Worm (Caenorhabditis elegans) whole organism, L1 larva: ENCODE data around the gene str-64.
A peak's percentile ranks its signal among the peaks of the same experiment; 100 is the strongest.

Source experiments
- C34B4.2 ChIP-seq: sonication (generic microtip); optimal IDR thresholded peaks from 2 replicates; lab custom pipeline; 2017; ENCODE audit warnings: mild to moderate bottlenecking, missing genetic modification characterization, missing compliant biosample characterization
- F16B12.6 ChIP-seq: fragments of 150-350 bp; optimal IDR thresholded peaks from 2 replicates; lab custom pipeline; 2014; ENCODE audit warnings: missing biosample characterization, missing genetic modification characterization
- Y116A8C.19 ChIP-seq: sonication (generic microtip); optimal IDR thresholded peaks from 2 replicates; lab custom pipeline; 2016; ENCODE audit warnings: missing compliant biosample characterization, missing genetic modification characterization, borderline replicate concordance
- aha-1 ChIP-seq: fragments of 150-350 bp; optimal IDR thresholded peaks from 2 replicates; lab custom pipeline; 2014; ENCODE audit warnings: missing biosample characterization, missing genetic modification characterization
- blmp-1 ChIP-seq: fragments of 150-350 bp; optimal IDR thresholded peaks from 2 replicates; lab custom pipeline; 2014; ENCODE audit warnings: missing biosample characterization, missing genetic modification characterization
- ceh-63 ChIP-seq: fragments of 200-800 bp; sonication (Bioruptor generic); optimal IDR thresholded peaks from 2 replicates; lab custom pipeline; 2018; ENCODE audit warnings: mild to moderate bottlenecking, missing genetic modification characterization, missing compliant biosample characterization
- ceh-82 ChIP-seq, 3 experiments: fragments of 150-350 bp in 1 of 3; sonication (generic microtip) in 2 of 3; optimal IDR thresholded peaks; 2 replicates each; lab custom pipeline; 2014 to 2017; ENCODE audit warnings: missing biosample characterization in 3 of 3, missing genetic modification characterization in 3 of 3
- ceh-88 ChIP-seq: fragments of 200-800 bp; sonication (Bioruptor generic); IDR thresholded peaks from 2 replicates; pipeline ENCODE4 v1.3.6; 2022; ENCODE audit warnings: missing genetic modification characterization, missing compliant biosample characterization
- dpl-1 ChIP-seq, 3 experiments: fragments of 150-350 bp in 2 of 3; sonication (generic microtip) in 1 of 3; optimal IDR thresholded peaks; 2 replicates each; lab custom pipeline; 2014 to 2017; ENCODE audit warnings: missing biosample characterization in 3 of 3, missing genetic modification characterization in 3 of 3, missing genetic modification reagents in 3 of 3
- dsc-1 ChIP-seq: sonication (generic microtip); optimal IDR thresholded peaks from 2 replicates; lab custom pipeline; 2016; ENCODE audit warnings: mild to moderate bottlenecking, missing genetic modification characterization, missing compliant biosample characterization
- egl-13 ChIP-seq: sonication (generic microtip); optimal IDR thresholded peaks from 2 replicates; lab custom pipeline; 2016; ENCODE audit warnings: missing genotype, missing genetic modification reagents, missing genetic modification characterization, missing compliant biosample characterization
- fkh-8 ChIP-seq: sonication (generic microtip); optimal IDR thresholded peaks from 2 replicates; lab custom pipeline; 2016; ENCODE audit warnings: mild to moderate bottlenecking, missing genetic modification characterization, missing compliant biosample characterization
- grh-1 ChIP-seq: fragments of 200-800 bp; sonication (Bioruptor generic); IDR thresholded peaks from 2 replicates; pipeline ENCODE4 v1.3.6; 2022; ENCODE audit warnings: missing genetic modification reagents, missing genetic modification characterization, missing compliant biosample characterization
- hpl-2 ChIP-seq: fragments of 150-350 bp; optimal IDR thresholded peaks from 2 replicates; lab custom pipeline; 2014; ENCODE audit warnings: missing biosample characterization, missing genetic modification reagents, missing genetic modification characterization
- isw-1 ChIP-seq: fragments of 200-800 bp; sonication (Bioruptor generic); IDR thresholded peaks from 2 replicates; pipeline ENCODE4 v1.3.6; 2022; ENCODE audit warnings: missing genetic modification characterization, missing compliant biosample characterization
- jun-1 ChIP-seq: fragments of 150-350 bp; optimal IDR thresholded peaks from 2 replicates; lab custom pipeline; 2014; ENCODE audit warnings: missing biosample characterization, missing genetic modification reagents, missing genetic modification characterization
- lin-15B ChIP-seq: fragments of 150-350 bp; sonication (generic microtip); optimal IDR thresholded peaks from 3 replicates; lab custom pipeline; 2014; ENCODE audit warnings: missing biosample characterization, missing genetic modification characterization
- lin-35 ChIP-seq, 2 experiments: fragments of 150-350 bp; optimal IDR thresholded peaks; 2 replicates each; lab custom pipeline; 2014; ENCODE audit warnings: missing biosample characterization in 2 of 2, missing genetic modification characterization in 2 of 2, missing genetic modification reagents in 2 of 2
- lin-39 ChIP-seq: fragments of 150-350 bp; optimal IDR thresholded peaks from 2 replicates; lab custom pipeline; 2014; ENCODE audit warnings: missing biosample characterization, missing genetic modification reagents, missing genetic modification characterization
- lir-3 ChIP-seq: sonication (generic microtip); optimal IDR thresholded peaks from 2 replicates; lab custom pipeline; 2016; ENCODE audit warnings: mild to moderate bottlenecking, missing genetic modification characterization, moderate library complexity, missing compliant biosample characterization; ENCODE audit not compliant: poor library complexity
- mdl-1 ChIP-seq, 2 experiments: fragments of 150-350 bp; optimal IDR thresholded peaks; 2 replicates each; lab custom pipeline; 2014 to 2017; ENCODE audit warnings: missing biosample characterization in 2 of 2, missing genetic modification characterization in 2 of 2, inconsistent platforms in 1 of 2
- mef-2 ChIP-seq: fragments of 150-350 bp; optimal IDR thresholded peaks from 2 replicates; lab custom pipeline; 2014; ENCODE audit warnings: missing biosample characterization, missing genetic modification characterization
- nhr-19 ChIP-seq: fragments of 200-800 bp; sonication (Bioruptor generic); conservative IDR thresholded peaks from 2 replicates; pipeline ENCODE4 v1.3.6; 2022; ENCODE audit warnings: missing genetic modification characterization, missing compliant biosample characterization
- nhr-71 ChIP-seq: sonication (generic microtip); optimal IDR thresholded peaks from 2 replicates; lab custom pipeline; 2016; ENCODE audit warnings: mild to moderate bottlenecking, missing genetic modification characterization, moderate library complexity, missing compliant biosample characterization
- nhr-84 ChIP-seq: sonication (generic microtip); optimal IDR thresholded peaks from 2 replicates; lab custom pipeline; 2017; ENCODE audit warnings: missing biosample characterization, missing genetic modification characterization
- pag-3 ChIP-seq: sonication (generic microtip); optimal IDR thresholded peaks from 2 replicates; lab custom pipeline; 2017; ENCODE audit warnings: missing genetic modification characterization, mild to moderate bottlenecking, missing compliant biosample characterization, antibody characterized with exemption, borderline replicate concordance; ENCODE audit not compliant: insufficient read depth
- pax-3 ChIP-seq: fragments of 200-800 bp; sonication (Bioruptor generic); optimal IDR thresholded peaks from 2 replicates; lab custom pipeline; 2018; ENCODE audit warnings: mild to moderate bottlenecking, missing genetic modification characterization, moderate library complexity, missing compliant biosample characterization
- rnt-1 ChIP-seq: sonication (generic microtip); optimal IDR thresholded peaks from 2 replicates; lab custom pipeline; 2016; ENCODE audit warnings: mild to moderate bottlenecking, missing genetic modification characterization, moderate library complexity, missing compliant biosample characterization
- skn-1 ChIP-seq: fragments of 150-350 bp; optimal IDR thresholded peaks from 2 replicates; lab custom pipeline; 2014; ENCODE audit warnings: missing biosample characterization, missing genetic modification characterization
- sox-4 ChIP-seq: sonication (generic microtip); optimal IDR thresholded peaks from 2 replicates; lab custom pipeline; 2016; ENCODE audit warnings: missing genetic modification characterization, missing compliant biosample characterization
- sptf-1 ChIP-seq: fragments of 150-350 bp; optimal IDR thresholded peaks from 2 replicates; lab custom pipeline; 2014; ENCODE audit warnings: missing biosample characterization, missing genetic modification characterization
- sup-37 ChIP-seq: fragments of 200-800 bp; sonication (Bioruptor generic); optimal IDR thresholded peaks from 2 replicates; lab custom pipeline; 2018; ENCODE audit warnings: mild to moderate bottlenecking, missing genetic modification characterization, missing compliant biosample characterization
- tlp-1 ChIP-seq: fragments of 150-350 bp; optimal IDR thresholded peaks from 2 replicates; lab custom pipeline; 2014; ENCODE audit warnings: missing biosample characterization, missing genetic modification characterization
- unc-130 ChIP-seq: fragments of 150-350 bp; optimal IDR thresholded peaks from 2 replicates; lab custom pipeline; 2017; ENCODE audit warnings: missing biosample characterization, missing genetic modification characterization, inconsistent platforms
- unc-30 ChIP-seq: sonication (generic microtip); optimal IDR thresholded peaks from 2 replicates; lab custom pipeline; 2017; ENCODE audit warnings: missing biosample characterization, missing genetic modification characterization
- unc-98 ChIP-seq: fragments of 200-800 bp; sonication (Bioruptor generic); IDR thresholded peaks from 2 replicates; pipeline ENCODE4 v1.3.6; 2022; ENCODE audit warnings: missing genetic modification characterization, missing compliant biosample characterization
- zag-1 ChIP-seq: fragments of 150-350 bp; optimal IDR thresholded peaks from 2 replicates; lab custom pipeline; 2014; ENCODE audit warnings: missing biosample characterization, missing genetic modification characterization
- ztf-4 ChIP-seq: fragments of 150-350 bp; optimal IDR thresholded peaks from 2 replicates; lab custom pipeline; 2014; ENCODE audit warnings: missing biosample characterization, missing genetic modification characterization

Gene str-64

DNA sequence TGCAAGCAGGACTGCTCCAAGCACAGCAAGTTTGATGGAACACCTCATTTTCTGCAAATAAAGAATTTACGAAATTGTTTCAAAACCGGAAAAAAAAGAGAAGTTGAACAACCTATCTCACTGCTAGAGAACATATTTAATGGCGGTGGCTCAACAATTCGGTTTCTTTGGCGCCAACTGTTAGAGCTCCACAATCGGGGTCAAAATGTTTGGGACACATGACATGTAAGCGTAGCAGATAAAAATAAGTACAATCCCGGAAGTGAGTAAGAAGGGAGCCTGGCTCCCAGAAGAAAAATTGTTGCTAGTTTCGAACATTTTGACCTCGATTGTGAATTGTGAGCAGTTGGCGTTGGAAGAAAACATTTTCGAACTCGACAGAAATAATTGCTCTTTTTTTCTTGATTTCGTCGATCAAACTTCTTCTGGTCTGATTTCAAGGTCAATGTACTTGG lies 23.9 kb upstream of the str-64 start, which contains the start of gene T28A11.16:
Gene T28A11.16, minus strand, starts transcription at position 51 of the 455 bp plus-strand sequence.
- TF ChIP-seq rnt-1 (tag; lab: Kevin White, UChicago) (peak; percentile 72), nhr-19 (GFP tag; lab: Robert Waterston, UW) (0 out of 2 replicates have a peak, but pooled peaks have one; percentile 19), blmp-1 (no peak), ceh-82 (tag; optimal IDR thresholded peaks at IDR 0.05; lab: Kevin White, UChicago) (no peak), sox-4 (tag; lab: Kevin White, UChicago) (no peak), hpl-2 (GFP tag; lab: Kevin White, UChicago) (no peak), lin-39 (tag; lab: Kevin White, UChicago) (peak; percentile 17), sup-37 (GFP tag; lab: Kevin White, UChicago) (no peak), zag-1 (tag; lab: Kevin White, UChicago) (no peak), jun-1 (tag; lab: Kevin White, UChicago) (no peak), mef-2 (tag; lab: Kevin White, UChicago) (peak; percentile 37), ztf-4 (no peak), isw-1 (no peak)

DNA sequence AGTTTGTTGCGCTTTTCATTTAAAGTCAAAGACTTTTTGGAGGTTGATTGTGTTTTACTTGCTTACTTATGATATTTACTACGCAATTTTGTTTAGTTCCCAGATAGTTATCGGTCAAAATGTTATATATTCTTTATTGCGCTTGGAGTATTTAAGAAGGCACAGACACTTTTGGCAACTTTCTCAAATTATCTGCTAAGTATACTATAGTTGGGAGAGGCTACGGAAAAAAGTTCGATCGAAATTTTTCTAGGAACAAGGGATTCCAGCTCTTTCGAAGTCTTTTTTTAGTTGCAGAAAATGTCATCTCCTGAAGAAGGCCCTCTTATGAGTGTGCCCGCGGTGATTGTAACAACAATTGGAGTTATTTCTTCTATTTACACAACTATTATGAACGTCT lies 23.0 kb upstream of the str-64 start, which contains the start of gene srbc-5:
Gene srbc-5, plus strand, starts transcription at position 301 of the 400 bp plus-strand sequence.
- TF ChIP-seq dsc-1 (tag; lab: Kevin White, UChicago), result no peak
- no peak for TF ChIP-seq rnt-1 (tag; lab: Kevin White, UChicago)
- TF ChIP-seq nhr-19 (GFP tag; lab: Robert Waterston, UW), result no peak
- TF ChIP-seq isw-1, result no peak
- TF ChIP-seq nhr-84 (tag; lab: Kevin White, UChicago), result no peak
- TF ChIP-seq tlp-1 (tag; lab: Kevin White, UChicago), result no peak
- TF ChIP-seq fkh-8 (tag; lab: Kevin White, UChicago), result no peak
- no peak for TF ChIP-seq jun-1 (tag; lab: Kevin White, UChicago)
- TF ChIP-seq mef-2 (tag; lab: Kevin White, UChicago), result no peak

DNA sequence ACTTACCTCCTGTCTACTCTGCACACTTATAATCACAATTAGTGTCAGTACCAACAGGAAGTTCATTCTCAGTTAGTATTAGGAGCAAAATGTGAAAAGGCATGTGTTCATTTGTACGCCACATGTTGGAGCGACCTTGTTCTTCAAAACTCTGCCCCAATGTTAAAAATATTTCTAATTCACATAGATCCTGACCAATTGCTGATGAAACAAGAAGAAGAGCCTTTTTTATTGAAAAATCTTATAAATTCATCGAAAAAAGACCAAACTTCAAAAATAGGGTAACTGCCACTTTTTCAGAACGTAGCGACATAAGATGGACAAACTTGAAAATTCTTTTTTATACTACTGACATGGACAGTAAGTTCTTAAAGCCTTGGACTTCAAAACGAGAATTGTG lies 16.9 kb upstream of the str-64 start, which contains the start of gene T28A11.17:
Gene T28A11.17, minus strand, starts transcription at position 101 of the 400 bp plus-strand sequence.
- TF ChIP-seq blmp-1 (no peak), ceh-63 (GFP tag; lab: Kevin White, UChicago) (no peak), fkh-8 (tag; lab: Kevin White, UChicago) (no peak), ztf-4 (no peak), skn-1 (no peak), dpl-1 (GFP tag; optimal IDR thresholded peaks at IDR 0.05; lab: Kevin White, UChicago) (no peak), lin-15B (tag; lab: Kevin White, UChicago) (no peak)

DNA sequence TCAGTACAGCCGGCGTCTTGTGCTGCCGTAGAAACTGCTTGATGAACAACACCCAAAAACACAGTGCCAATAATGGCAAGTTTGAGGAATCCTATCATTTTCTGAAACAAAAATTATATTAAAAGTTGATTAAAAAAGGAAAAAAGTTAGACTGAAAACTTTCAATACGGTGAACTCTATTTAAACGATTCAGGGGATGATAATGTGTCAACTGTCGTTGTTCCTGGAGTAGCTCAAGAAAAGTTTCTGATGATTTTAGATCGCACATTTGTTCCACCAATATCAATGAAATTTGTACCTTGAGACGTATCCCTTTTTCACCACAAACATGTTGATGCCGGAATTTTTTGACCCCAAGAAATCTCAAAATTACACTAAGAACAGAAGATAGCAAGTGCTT lies 15.1 kb upstream of the str-64 start, which contains the start of gene T28A11.18:
Gene T28A11.18, minus strand, starts transcription at position 101 of the 400 bp plus-strand sequence.
- no peak for TF ChIP-seq sox-4 (tag; lab: Kevin White, UChicago)
- no peak for TF ChIP-seq unc-30
- TF ChIP-seq F16B12.6, result no peak
- TF ChIP-seq nhr-71, result no peak
- no peak for TF ChIP-seq ceh-88 (GFP tag; lab: Robert Waterston, UW)
- TF ChIP-seq C34B4.2 (tag; lab: Kevin White, UChicago), result no peak
- TF ChIP-seq Y116A8C.19 (tag; lab: Kevin White, UChicago), result no peak
- no peak for TF ChIP-seq unc-98 (GFP tag; lab: Robert Waterston, UW)
- no peak for TF ChIP-seq mdl-1 (tag; optimal IDR thresholded peaks at IDR 0.05; lab: Kevin White, UChicago)
- TF ChIP-seq egl-13, result no peak
- no peak for TF ChIP-seq sptf-1 (tag; lab: Kevin White, UChicago)
- TF ChIP-seq aha-1 (tag; lab: Kevin White, UChicago), result no peak
- TF ChIP-seq pag-3 (tag; lab: Kevin White, UChicago), result no peak
- no peak for TF ChIP-seq unc-130 (tag; lab: Kevin White, UChicago)
- TF ChIP-seq lir-3, result no peak
- TF ChIP-seq ceh-82 (tag; optimal IDR thresholded peaks at IDR 0.05; lab: Kevin White, UChicago), result no peak
- TF ChIP-seq lin-35 (GFP tag; optimal IDR thresholded peaks at IDR 0.05; lab: Kevin White, UChicago), result no peak
- no peak for TF ChIP-seq grh-1 (GFP tag; lab: Robert Waterston, UW)
- TF ChIP-seq pax-3 (tag; lab: Kevin White, UChicago), result no peak
